Worm (Caenorhabditis elegans) whole organism, midembryonic: ENCODE results near the gene M88.4.

Source experiments
- T22C8.4 ChIP-seq: fragments of 200-800 bp; sonication (Bioruptor generic); IDR thresholded peaks from 2 replicates; pipeline ENCODE4 v1.3.6; 2022; ENCODE audit warnings: missing genetic modification characterization, missing compliant biosample characterization
- cog-1 ChIP-seq: sonication (generic microtip); optimal IDR thresholded peaks from 2 replicates; lab custom pipeline; 2016; ENCODE audit warnings: missing genetic modification characterization, missing compliant biosample characterization
- flt-1 ChIP-seq: fragments of 200-800 bp; sonication (Bioruptor generic); IDR thresholded peaks from 2 replicates; pipeline ENCODE4 v1.3.6; 2022; ENCODE audit warnings: missing genetic modification characterization, missing compliant biosample characterization
- klf-2 ChIP-seq: fragments of 200-800 bp; sonication (Bioruptor generic); conservative IDR thresholded peaks from 2 replicates; pipeline ENCODE4 v1.3.6; 2022; ENCODE audit warnings: missing genetic modification reagents, missing genetic modification characterization, missing compliant biosample characterization
- med-1 ChIP-seq: sonication (generic microtip); optimal IDR thresholded peaks from 2 replicates; lab custom pipeline; 2017; ENCODE audit warnings: missing genetic modification characterization, mild to moderate bottlenecking, missing compliant biosample characterization, antibody characterized with exemption, missing genetic modification reagents; ENCODE audit not compliant: insufficient read depth
- ref-1 ChIP-seq: fragments of 200-800 bp; sonication (Bioruptor generic); conservative IDR thresholded peaks from 2 replicates; pipeline ENCODE4 v1.3.6; 2022; ENCODE audit warnings: missing genetic modification reagents, missing genetic modification characterization, missing compliant biosample characterization
- tab-1 ChIP-seq: fragments of 200-800 bp; sonication (Bioruptor generic); IDR thresholded peaks from 2 replicates; pipeline ENCODE4 v1.3.6; 2022; ENCODE audit warnings: missing genetic modification characterization, missing compliant biosample characterization
- ztf-23 ChIP-seq: fragments of 200-800 bp; sonication (Bioruptor generic); IDR thresholded peaks from 2 replicates; pipeline ENCODE4 v1.3.6; 2022; ENCODE audit warnings: missing genetic modification reagents, missing genetic modification characterization, missing compliant biosample characterization
- ztf-29 ChIP-seq: fragments of 200-800 bp; sonication (Bioruptor generic); IDR thresholded peaks from 2 replicates; pipeline ENCODE4 v1.3.6; 2022; ENCODE audit warnings: missing genetic modification reagents, missing genetic modification characterization, missing compliant biosample characterization

Gene M88.4

ce11 chrIII:4594762-4595523 is 46.1 kb downstream of the M88.4 start:
- no peak for TF ChIP-seq ref-1 (GFP tag; lab: Robert Waterston, UW)
- TF ChIP-seq flt-1: no peak
- no peak for TF ChIP-seq ztf-23 (GFP tag; lab: Robert Waterston, UW)
- TF ChIP-seq klf-2 (GFP tag; lab: Robert Waterston, UW): no peak
- no peak for TF ChIP-seq T22C8.4

ce11 chrIII:4595771-4596227 is 47.0 kb downstream of the M88.4 start, which contains the start of gene asb-1:
Gene asb-1, minus strand, starts transcription at chrIII:4595821.
- TF ChIP-seq tab-1 (GFP tag; lab: Robert Waterston, UW): no peak
- no peak for TF ChIP-seq flt-1
- no peak for TF ChIP-seq klf-2 (GFP tag; lab: Robert Waterston, UW)
- TF ChIP-seq ztf-23 (GFP tag; lab: Robert Waterston, UW): no peak
- no peak for TF ChIP-seq ref-1 (GFP tag; lab: Robert Waterston, UW)
- no peak for TF ChIP-seq ztf-29 (GFP tag; lab: Robert Waterston, UW)
- no peak for TF ChIP-seq cog-1 (tag; lab: Kevin White, UChicago)
- no peak for TF ChIP-seq med-1 (GFP tag; lab: Kevin White, UChicago)
- no peak for TF ChIP-seq T22C8.4

DNA sequence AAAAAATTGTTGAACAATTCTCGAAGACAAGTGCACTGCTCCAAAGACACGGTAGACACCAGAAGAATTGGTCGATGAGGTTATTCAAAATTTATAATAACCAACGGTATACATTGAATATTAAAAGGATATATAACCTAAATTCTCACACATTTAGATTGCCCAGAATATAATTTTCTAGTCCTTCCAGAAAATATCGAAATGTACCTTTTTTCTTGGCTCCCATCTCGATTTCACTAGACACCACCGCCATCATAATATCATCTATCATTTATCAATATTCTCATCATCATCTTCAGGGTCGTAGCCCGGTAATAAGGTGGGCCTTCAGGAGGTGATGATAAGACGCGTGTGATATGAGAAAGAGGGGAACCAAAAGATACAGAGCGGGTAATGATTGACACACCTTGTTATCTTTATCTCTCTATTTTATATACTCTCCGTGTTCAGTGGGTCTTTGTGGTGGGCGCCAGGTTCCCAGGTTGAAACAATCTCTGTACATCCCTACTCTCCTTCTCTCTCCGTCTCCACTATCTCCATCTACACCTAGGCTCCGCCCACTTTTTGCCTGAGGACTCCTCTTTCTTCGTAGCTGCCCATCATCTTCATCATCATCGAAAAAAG is 51.4 kb downstream of the M88.4 start, which contains the start of gene mab-21:
Gene mab-21, plus strand, starts transcription at position 615 of the 624 bp plus-strand sequence.
- TF ChIP-seq flt-1: no peak
- no peak for TF ChIP-seq ztf-29 (GFP tag; lab: Robert Waterston, UW)
- no peak for TF ChIP-seq ztf-23 (GFP tag; lab: Robert Waterston, UW)
